Worm (Caenorhabditis elegans): ENCODE results near the gene srx-73.

DNA sequence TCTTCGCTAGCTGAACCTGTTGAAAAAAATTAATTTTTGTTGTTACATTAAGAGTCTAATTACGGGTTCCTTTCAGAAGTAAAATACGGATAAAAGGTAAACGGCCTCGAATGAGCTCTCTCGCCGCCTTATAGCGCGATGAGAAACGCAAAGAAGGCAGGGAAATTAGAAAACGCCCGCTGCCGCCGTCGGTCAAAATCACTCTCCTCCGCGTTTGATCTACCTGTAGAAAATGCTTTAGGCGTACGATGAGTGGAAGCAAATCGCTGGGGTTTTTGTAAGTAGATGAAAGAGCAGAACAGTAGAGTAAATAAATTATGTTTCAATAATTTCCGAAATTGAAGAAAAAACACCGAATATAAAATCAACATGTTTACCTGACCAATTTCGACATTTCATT lies 28.4 kb downstream of the srx-73 start:
- TF ChIP-seq T22C8.4 (GFP tag; IDR thresholded peaks at IDR 0.05), result no peak
- TF ChIP-seq cog-1 (tag; optimal IDR thresholded peaks at IDR 0.05), result no peak
